Fruit fly (Drosophila melanogaster): ENCODE data around the gene Cnep1r2.

Cnep1r2 gene

dm6 chr3L:10664511-10665062 lies 26.6 kb downstream of the Cnep1r2 start, which contains the start of gene simj:
Gene simj, plus strand, starts transcription at chr3L:10664739.
- TF ChIP-seq ttk (optimal IDR thresholded peaks at IDR 0.05), result no peak
- no peak for TF ChIP-seq psq (optimal IDR thresholded peaks at IDR 0.05)
- TF ChIP-seq Sin3A (optimal IDR thresholded peaks at IDR 0.05), result no peak
- no peak for TF ChIP-seq h (optimal IDR thresholded peaks at IDR 0.05)
- TF ChIP-seq Myc (optimal IDR thresholded peaks at IDR 0.05), result no peak
- TF ChIP-seq insv (optimal IDR thresholded peaks at IDR 0.05), result no peak

- no peak for TF ChIP-seq ttk (optimal IDR thresholded peaks at IDR 0.05)
- TF ChIP-seq Myc (optimal IDR thresholded peaks at IDR 0.05), result no peak
- no peak for TF ChIP-seq h (optimal IDR thresholded peaks at IDR 0.05)
- no peak for TF ChIP-seq Sin3A (optimal IDR thresholded peaks at IDR 0.05)
- no peak for TF ChIP-seq insv (optimal IDR thresholded peaks at IDR 0.05)
- no peak for TF ChIP-seq psq (optimal IDR thresholded peaks at IDR 0.05)
Measured at dm6 chr3L:10665433-10666150, 27.6 kb downstream of the Cnep1r2 start.

DNA sequence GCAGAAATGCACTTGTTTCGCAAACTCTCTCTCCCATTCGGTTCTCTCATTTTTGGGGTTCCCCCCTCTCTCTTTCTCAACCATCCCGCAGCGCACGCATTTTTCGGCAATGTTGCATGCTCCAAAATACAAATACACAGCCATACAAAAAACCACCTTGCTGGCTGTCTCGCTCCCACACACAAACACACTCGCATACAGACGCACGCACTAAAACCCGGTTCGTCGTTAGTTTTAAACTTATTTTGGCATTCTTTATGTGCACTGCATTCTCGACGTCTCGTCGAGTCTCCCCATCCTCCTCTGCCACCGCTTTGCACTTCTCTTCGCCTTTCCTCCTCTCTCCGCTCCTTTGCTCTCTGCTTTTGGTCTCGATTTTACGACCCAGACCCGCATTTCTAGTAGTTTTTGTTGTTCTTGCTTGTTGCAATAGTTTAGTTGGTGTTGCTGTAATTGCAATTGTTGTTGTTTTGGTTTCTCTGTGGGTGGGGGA lies 28.6 kb downstream of the Cnep1r2 start:
- TF ChIP-seq Sin3A (optimal IDR thresholded peaks at IDR 0.05), result no peak
- TF ChIP-seq psq (optimal IDR thresholded peaks at IDR 0.05), result no peak
- TF ChIP-seq ttk (optimal IDR thresholded peaks at IDR 0.05), result no peak
- TF ChIP-seq h (optimal IDR thresholded peaks at IDR 0.05), result no peak
- TF ChIP-seq Myc (optimal IDR thresholded peaks at IDR 0.05), result no peak
- no peak for TF ChIP-seq insv (optimal IDR thresholded peaks at IDR 0.05)

DNA sequence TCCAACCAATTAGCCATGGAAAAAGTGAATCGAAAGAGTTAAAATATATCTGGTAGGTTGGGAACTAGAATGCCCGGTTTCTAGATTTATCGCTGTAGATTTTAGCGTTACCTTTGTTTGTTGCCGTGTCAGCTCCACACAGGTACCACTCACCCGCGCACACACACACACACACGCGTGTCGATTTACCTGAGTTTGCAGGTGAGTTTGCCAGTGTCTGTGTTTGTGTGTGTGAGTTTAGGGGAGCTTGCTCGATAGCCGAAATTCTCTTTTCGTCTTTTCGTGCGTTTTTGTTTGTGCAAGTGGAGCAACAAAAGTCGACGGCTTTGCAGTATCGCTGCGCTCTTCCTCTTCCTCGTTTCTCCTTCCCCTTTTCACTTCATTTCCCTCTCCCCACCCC lies 29.4 kb downstream of the Cnep1r2 start:
- TF ChIP-seq insv (optimal IDR thresholded peaks at IDR 0.05) (no peak), ttk (optimal IDR thresholded peaks at IDR 0.05) (no peak), psq (optimal IDR thresholded peaks at IDR 0.05) (no peak), Sin3A (optimal IDR thresholded peaks at IDR 0.05) (no peak), h (optimal IDR thresholded peaks at IDR 0.05) (no peak), Myc (optimal IDR thresholded peaks at IDR 0.05) (no peak)

- TF ChIP-seq Myc (optimal IDR thresholded peaks at IDR 0.05), result no peak
- TF ChIP-seq h (optimal IDR thresholded peaks at IDR 0.05), result no peak
- no peak for TF ChIP-seq insv (optimal IDR thresholded peaks at IDR 0.05)
- TF ChIP-seq Sin3A (optimal IDR thresholded peaks at IDR 0.05), result no peak
- no peak for TF ChIP-seq ttk (optimal IDR thresholded peaks at IDR 0.05)
- no peak for TF ChIP-seq psq (optimal IDR thresholded peaks at IDR 0.05)
Measured at dm6 chr3L:10669592-10670400, 31.9 kb downstream of the Cnep1r2 start.

DNA sequence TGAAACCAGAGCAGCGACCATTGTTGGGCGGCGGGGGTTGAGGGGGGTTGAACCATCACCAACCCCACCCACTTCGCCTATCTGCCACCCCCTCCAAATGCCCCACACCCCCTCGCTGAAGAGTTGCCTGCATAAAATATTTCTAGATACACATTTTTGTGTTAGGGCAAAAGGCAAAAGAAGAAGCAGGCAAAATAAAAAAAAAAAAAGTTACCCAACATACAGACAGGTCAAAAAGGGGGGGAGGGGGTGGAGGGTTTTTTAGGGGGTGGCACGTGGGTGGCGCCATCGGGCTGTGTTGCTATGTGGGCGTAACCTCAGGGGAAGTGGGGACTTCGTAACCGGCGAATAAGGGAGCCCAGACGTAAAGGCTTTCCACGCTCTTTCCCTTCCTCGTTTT lies 34.6 kb downstream of the Cnep1r2 start:
- TF ChIP-seq ttk (optimal IDR thresholded peaks at IDR 0.05) (no peak), Sin3A (optimal IDR thresholded peaks at IDR 0.05) (no peak), h (optimal IDR thresholded peaks at IDR 0.05) (no peak), psq (optimal IDR thresholded peaks at IDR 0.05) (no peak), Myc (optimal IDR thresholded peaks at IDR 0.05) (no peak), insv (optimal IDR thresholded peaks at IDR 0.05) (no peak)

dm6 chr3L:10674145-10674547 lies 36.2 kb downstream of the Cnep1r2 start:
- no peak for TF ChIP-seq h (optimal IDR thresholded peaks at IDR 0.05)
- no peak for TF ChIP-seq psq (optimal IDR thresholded peaks at IDR 0.05)

- TF ChIP-seq h (optimal IDR thresholded peaks at IDR 0.05), result no peak
- TF ChIP-seq insv (optimal IDR thresholded peaks at IDR 0.05), result no peak
- no peak for TF ChIP-seq Sin3A (optimal IDR thresholded peaks at IDR 0.05)
- TF ChIP-seq psq (optimal IDR thresholded peaks at IDR 0.05), result no peak
- TF ChIP-seq Myc (optimal IDR thresholded peaks at IDR 0.05), result no peak
- TF ChIP-seq ttk (optimal IDR thresholded peaks at IDR 0.05), result no peak
Measured at dm6 chr3L:10674940-10675339, 37.0 kb downstream of the Cnep1r2 start.

DNA sequence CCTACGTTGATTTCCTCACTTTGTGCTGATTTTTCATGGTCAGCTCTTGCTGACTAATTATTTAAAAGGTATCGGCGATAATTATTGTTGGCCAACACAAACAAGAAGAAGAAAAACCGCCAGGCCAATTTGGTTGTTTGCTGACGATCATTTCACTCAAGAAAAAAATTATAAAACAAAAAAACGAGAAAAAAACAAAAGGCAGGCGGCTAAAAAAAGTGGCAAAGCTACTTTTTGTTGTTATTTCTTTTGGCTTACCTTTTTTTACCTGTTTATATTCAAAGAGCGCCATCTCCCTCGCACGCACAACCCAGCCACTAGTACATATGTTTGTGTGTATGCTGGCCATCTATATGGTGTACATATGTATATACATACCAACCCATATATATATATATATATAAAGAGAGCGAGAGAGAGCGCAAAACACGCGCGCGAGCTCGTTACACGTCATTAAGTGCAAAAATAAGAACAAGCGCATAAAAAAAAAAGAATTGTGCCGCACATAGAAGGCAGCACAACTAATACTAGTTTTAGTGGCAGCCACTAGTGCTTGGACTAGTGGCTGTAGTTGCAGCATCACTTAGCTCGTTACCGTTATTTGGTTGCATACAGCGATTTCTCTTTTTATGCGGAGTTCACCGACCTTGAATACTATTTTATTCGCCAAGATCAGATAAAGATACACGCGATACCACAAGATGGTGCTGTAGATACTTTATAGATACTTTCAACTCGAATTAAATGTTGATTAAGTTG lies 37.9 kb downstream of the Cnep1r2 start:
- TF ChIP-seq Sin3A (optimal IDR thresholded peaks at IDR 0.05) (no peak), ttk (optimal IDR thresholded peaks at IDR 0.05) (no peak), psq (optimal IDR thresholded peaks at IDR 0.05) (no peak), Myc (optimal IDR thresholded peaks at IDR 0.05) (no peak), h (optimal IDR thresholded peaks at IDR 0.05) (no peak), insv (optimal IDR thresholded peaks at IDR 0.05) (no peak)

DNA sequence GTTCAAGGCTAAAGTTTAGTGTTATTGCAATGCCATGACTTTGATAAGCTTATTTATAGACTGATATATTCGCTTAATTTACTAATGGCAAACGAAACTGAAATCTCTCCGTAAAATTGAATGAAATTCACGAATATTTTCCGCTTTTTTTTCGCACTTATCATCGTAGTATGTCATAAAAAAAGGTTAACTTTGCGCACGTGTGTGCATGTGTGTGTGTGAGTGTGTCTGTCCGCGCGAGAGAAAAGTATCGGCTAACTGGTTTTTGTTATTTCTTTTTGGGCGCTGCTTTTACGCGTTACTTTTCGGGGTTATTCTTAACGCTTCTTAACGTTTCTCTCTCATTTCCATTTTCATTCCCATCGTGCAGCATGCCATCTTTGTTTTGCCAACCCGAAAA lies 39.9 kb downstream of the Cnep1r2 start:
- no peak for TF ChIP-seq Myc (optimal IDR thresholded peaks at IDR 0.05)
- TF ChIP-seq Sin3A (optimal IDR thresholded peaks at IDR 0.05), result no peak
- no peak for TF ChIP-seq h (optimal IDR thresholded peaks at IDR 0.05)
- no peak for TF ChIP-seq insv (optimal IDR thresholded peaks at IDR 0.05)
- no peak for TF ChIP-seq ttk (optimal IDR thresholded peaks at IDR 0.05)
- TF ChIP-seq psq (optimal IDR thresholded peaks at IDR 0.05), result no peak

dm6 chr3L:10678545-10679067 lies 40.7 kb downstream of the Cnep1r2 start:
- no peak for TF ChIP-seq Myc (optimal IDR thresholded peaks at IDR 0.05)
- TF ChIP-seq h (optimal IDR thresholded peaks at IDR 0.05), result no peak
- no peak for TF ChIP-seq psq (optimal IDR thresholded peaks at IDR 0.05)
- no peak for TF ChIP-seq insv (optimal IDR thresholded peaks at IDR 0.05)
- no peak for TF ChIP-seq Sin3A (optimal IDR thresholded peaks at IDR 0.05)
- TF ChIP-seq ttk (optimal IDR thresholded peaks at IDR 0.05), result no peak
